Worm (Caenorhabditis elegans) whole organism, late embryonic: ENCODE data around the gene fcd-2.

Experiments used
- F13H6.1 ChIP-seq: sonication (generic microtip); optimal IDR thresholded peaks from 2 replicates; lab custom pipeline; 2016; ENCODE audit warnings: missing genetic modification characterization, missing compliant biosample characterization
- ceh-22 ChIP-seq: sonication (generic microtip); optimal IDR thresholded peaks from 2 replicates; lab custom pipeline; 2017; ENCODE audit warnings: missing biosample characterization, missing genetic modification characterization
- nhr-11 ChIP-seq: fragments of 150-350 bp; optimal IDR thresholded peaks from 2 replicates; lab custom pipeline; 2014; ENCODE audit warnings: missing biosample characterization, missing genetic modification characterization
- pqm-1 ChIP-seq: sonication (generic microtip); optimal IDR thresholded peaks from 2 replicates; lab custom pipeline; 2016; ENCODE audit warnings: missing genetic modification characterization, missing compliant biosample characterization

- TF ChIP-seq F13H6.1 (tag; lab: Kevin White, UChicago) (no peak), nhr-11 (tag; lab: Kevin White, UChicago) (no peak), pqm-1 (tag; lab: Kevin White, UChicago) (no peak), ceh-22 (tag; lab: Kevin White, UChicago) (no peak)
These were observed 14.0 kb downstream of the fcd-2 start, which contains the start of gene hrpu-1 for ce11 chrIV:15039477-15039876.
